Worm (Caenorhabditis elegans): Measurements from ENCODE around the gene F14F8.8.

The F14F8.8 gene

DNA sequence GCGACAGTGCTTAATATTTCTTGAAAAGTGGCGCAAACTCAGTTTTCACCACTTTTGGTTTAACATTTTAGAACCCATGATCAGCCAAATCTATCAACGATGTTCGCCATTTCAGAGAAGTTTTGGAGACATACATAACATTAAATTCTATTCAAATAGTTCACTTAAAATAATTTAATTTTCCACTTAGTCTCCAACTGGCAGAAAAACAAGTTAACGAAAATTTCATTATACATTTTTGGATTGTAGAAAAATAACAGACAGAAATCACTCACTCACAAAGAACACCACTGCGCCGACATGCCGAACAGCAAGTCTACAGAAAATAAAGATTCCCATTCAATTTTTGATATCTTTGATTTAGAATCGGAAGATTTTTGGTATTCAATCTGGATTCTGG, 7.9 kb upstream of the F14F8.8 start, which contains the start of gene srw-44:
Gene srw-44 (plus strand): TSS at position 301 of the 400 bp plus-strand sequence.
- TF ChIP-seq grh-1 (GFP tag; IDR thresholded peaks at IDR 0.05) (no peak), zip-4 (GFP tag; optimal IDR thresholded peaks at IDR 0.05) (no peak), mep-1 (tag; optimal IDR thresholded peaks at IDR 0.05) (no peak), aly-2 (tag; optimal IDR thresholded peaks at IDR 0.05) (no peak), skn-1 (tag; optimal IDR thresholded peaks at IDR 0.05) (no peak), nhr-76 (tag; optimal IDR thresholded peaks at IDR 0.05) (no peak), nhr-71 (tag; optimal IDR thresholded peaks at IDR 0.05) (no peak), ets-5 (GFP tag; IDR thresholded peaks at IDR 0.05) (no peak), nhr-19 (GFP tag; conservative IDR thresholded peaks at IDR 0.05) (no peak), egl-27 (tag; optimal IDR thresholded peaks at IDR 0.05) (no peak), C16A3.4 (tag; optimal IDR thresholded peaks at IDR 0.05) (no peak), unc-62 (GFP tag; optimal IDR thresholded peaks at IDR 0.05) (no peak), ces-1 (GFP tag; optimal IDR thresholded peaks at IDR 0.05) (no peak), nhr-90 (tag; optimal IDR thresholded peaks at IDR 0.05; ENCODE audit: poor library complexity) (no peak), lin-14 (GFP tag; optimal IDR thresholded peaks at IDR 0.05) (no peak), vab-15 (tag; optimal IDR thresholded peaks at IDR 0.05) (no peak), alr-1 (tag; optimal IDR thresholded peaks at IDR 0.05; ENCODE audit: borderline replicate concordance) (no peak)

DNA sequence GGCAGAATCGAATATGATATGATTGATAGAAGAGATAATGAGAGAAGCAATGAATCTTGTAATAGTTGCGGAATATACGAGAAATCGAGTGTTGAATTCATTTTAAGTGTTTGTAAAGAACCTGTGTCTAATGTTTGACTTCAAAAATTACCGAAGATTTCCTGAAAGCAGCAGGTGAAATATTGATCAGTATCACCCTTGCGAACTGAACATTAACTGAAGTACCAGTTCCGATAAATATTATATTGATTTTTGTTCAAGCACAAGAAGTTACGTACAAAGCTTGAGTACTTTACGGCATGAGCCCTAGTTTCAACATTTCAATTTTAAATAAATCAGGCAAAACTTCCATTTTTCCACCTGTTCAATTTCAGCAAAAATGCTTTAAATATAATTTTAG, 7.1 kb upstream of the F14F8.8 start, which contains the start of gene srz-103:
Gene srz-103 (minus strand): TSS at position 101 of the 400 bp plus-strand sequence.
- no peak for TF ChIP-seq lsy-2 (tag; optimal IDR thresholded peaks at IDR 0.05)
- TF ChIP-seq lin-35 (GFP tag; optimal IDR thresholded peaks at IDR 0.05) = no peak
- TF ChIP-seq nhr-12 (tag; optimal IDR thresholded peaks at IDR 0.05) = no peak

DNA sequence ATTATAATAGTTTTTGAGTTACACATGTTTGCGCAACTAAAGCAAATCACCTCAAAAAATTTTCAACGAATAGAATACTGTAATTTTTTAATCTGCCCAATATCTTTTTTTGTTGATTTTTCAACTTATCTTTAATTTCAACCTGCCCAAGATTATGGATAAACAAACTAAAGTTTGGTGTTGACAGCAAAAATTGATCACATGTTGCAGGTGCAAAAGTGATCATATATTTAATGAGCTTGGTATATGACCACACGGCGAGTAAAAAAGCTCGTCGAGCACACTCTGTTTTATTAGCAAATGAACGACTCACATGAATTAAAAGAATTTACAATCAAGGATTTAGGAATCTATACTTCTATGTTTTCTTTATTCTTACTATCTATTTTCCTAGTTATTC, 3.5 kb upstream of the F14F8.8 start, which contains the start of gene srz-1:
Gene srz-1 (plus strand): TSS at position 301 of the 400 bp plus-strand sequence.
- TF ChIP-seq efl-3 (GFP tag; optimal IDR thresholded peaks at IDR 0.05) (no peak), lin-14 (GFP tag; optimal IDR thresholded peaks at IDR 0.05) (no peak), C16A3.4 (tag; optimal IDR thresholded peaks at IDR 0.05) (no peak), mdl-1 (tag; optimal IDR thresholded peaks at IDR 0.05) (no peak), pag-3 (tag; optimal IDR thresholded peaks at IDR 0.05; ENCODE audit: borderline replicate concordance, insufficient read depth) (no peak), lsy-2 (tag; optimal IDR thresholded peaks at IDR 0.05) (no peak), xbp-1 (tag; optimal IDR thresholded peaks at IDR 0.05) (no peak), pax-3 (tag; optimal IDR thresholded peaks at IDR 0.05) (no peak), nhr-19 (GFP tag; conservative IDR thresholded peaks at IDR 0.05) (no peak), jun-1 (tag; optimal IDR thresholded peaks at IDR 0.05) (no peak), snu-23 (GFP tag; optimal IDR thresholded peaks at IDR 0.05) (no peak), fkh-10 (GFP tag; optimal IDR thresholded peaks at IDR 0.05) (no peak), sptf-1 (tag; optimal IDR thresholded peaks at IDR 0.05) (no peak), ztf-11 (tag; optimal IDR thresholded peaks at IDR 0.05) (no peak), unc-62 (GFP tag; optimal IDR thresholded peaks at IDR 0.05) (no peak)

DNA sequence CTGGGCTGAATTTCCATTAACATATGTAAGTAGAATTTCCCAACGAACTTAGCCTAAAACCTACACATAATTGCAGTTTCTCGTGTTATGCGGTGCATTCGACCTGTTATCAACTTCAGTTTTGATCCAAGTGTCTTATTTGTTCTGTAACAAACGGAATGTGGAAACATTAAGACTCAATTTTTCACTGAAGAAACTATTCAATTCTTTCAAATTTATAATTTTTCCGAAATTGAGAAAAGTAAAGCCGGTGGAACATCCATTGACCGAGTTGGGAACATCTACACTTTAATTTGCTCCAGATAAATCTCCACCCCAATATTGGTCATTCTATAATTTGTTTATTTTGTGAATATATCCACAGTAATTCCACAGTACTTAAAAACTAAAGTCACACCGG, 2.3 kb upstream of the F14F8.8 start:
- TF ChIP-seq elt-3 (tag; optimal IDR thresholded peaks at IDR 0.05) (no peak), fkh-10 (GFP tag; optimal IDR thresholded peaks at IDR 0.05) (no peak), efl-3 (GFP tag; optimal IDR thresholded peaks at IDR 0.05) (no peak), fkh-4 (tag; optimal IDR thresholded peaks at IDR 0.05; ENCODE audit: borderline replicate concordance) (no peak), nhr-237 (tag; optimal IDR thresholded peaks at IDR 0.05) (no peak), zip-4 (GFP tag; optimal IDR thresholded peaks at IDR 0.05) (no peak), nhr-47 (tag; optimal IDR thresholded peaks at IDR 0.05) (no peak), isw-1 (GFP tag; IDR thresholded peaks at IDR 0.05) (no peak)

Measured in whole organism, L1 larva.